Worm (Caenorhabditis elegans): ENCODE results near the gene sru-6.

- TF ChIP-seq W03F9.2 (tag; optimal IDR thresholded peaks at IDR 0.05), result no peak
- no peak for TF ChIP-seq dao-5 (tag; optimal IDR thresholded peaks at IDR 0.05)
Measured at ce11 chrIV:9506251-9506650, 15.8 kb downstream of the sru-6 start, which contains the start of gene ttr-9.
